Fruit fly (Drosophila melanogaster): ENCODE data around the gene CG34299.
A peak's percentile ranks its signal among the peaks of the same experiment; 100 is the strongest.

CG34299 gene

DNA sequence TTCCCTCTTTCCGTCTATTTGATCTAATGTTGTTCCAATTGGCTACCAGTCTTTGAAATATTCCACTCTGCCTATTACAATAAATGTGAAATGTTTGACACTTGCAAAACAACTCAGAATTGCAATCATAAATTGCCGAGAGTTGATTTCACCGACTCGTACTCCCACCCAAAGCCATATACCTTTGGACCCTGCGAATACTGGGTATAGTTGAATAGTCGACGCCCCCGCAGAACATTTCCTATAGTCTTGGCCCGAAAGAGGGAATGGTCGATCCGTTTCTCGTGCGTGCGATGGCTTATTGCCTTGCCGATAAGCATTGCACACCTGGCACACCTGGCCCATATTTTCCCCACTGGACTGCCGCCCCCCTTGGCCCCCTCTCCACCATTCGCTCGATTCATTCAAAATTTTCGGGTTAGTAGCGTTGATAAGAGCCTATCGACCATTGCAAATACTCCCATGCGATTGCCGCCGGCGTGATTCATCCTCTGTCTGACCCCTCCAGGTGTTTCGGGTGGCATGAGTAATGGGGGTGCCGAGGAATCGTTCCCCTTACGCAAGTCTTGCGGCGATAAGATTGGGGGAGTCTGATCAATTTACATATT, 49.2 kb upstream of the CG34299 start (continued):
- TF ChIP-seq GATAe (GFP tag; conservative IDR thresholded peaks at IDR 0.05) (0 out of 2 replicates have a peak, but pooled peaks have one; percentile 46), CG7357 (GFP tag; IDR thresholded peaks at IDR 0.05) (0 out of 3 replicates have a peak, but pooled peaks have one; percentile 23), slou (GFP tag; optimal IDR thresholded peaks at IDR 0.05) (no peak), dimm (GFP tag; IDR thresholded peaks at IDR 0.05) (0 out of 2 replicates have a peak, but pooled peaks have one; percentile 22), CHES-1-like (GFP tag; optimal IDR thresholded peaks at IDR 0.05) (peak; percentile 15), luna (GFP tag; optimal IDR thresholded peaks at IDR 0.05) (no peak), prd (optimal IDR thresholded peaks at IDR 0.05) (no peak), prd (GFP tag; IDR thresholded peaks at IDR 0.05) (no peak), ewg (GFP tag; optimal IDR thresholded peaks at IDR 0.05) (no peak), gce (GFP tag; IDR thresholded peaks at IDR 0.05) (no peak), Mad (GFP tag; optimal IDR thresholded peaks at IDR 0.05) (no peak), Fer3 (tag; optimal IDR thresholded peaks at IDR 0.05) (no peak), gcm (GFP tag; optimal IDR thresholded peaks at IDR 0.05) (no peak), MESR4 (GFP tag; optimal IDR thresholded peaks at IDR 0.05) (no peak), Hr78 (GFP tag; optimal IDR thresholded peaks at IDR 0.05) (peak in 1 of 2 experiments; percentile 46), CG8765 (GFP tag; IDR thresholded peaks at IDR 0.05) (no peak), CG42726 (GFP tag; IDR thresholded peaks at IDR 0.05; ENCODE audit: partially characterized antibody) (no peak), pita (GFP tag; optimal IDR thresholded peaks at IDR 0.05) (no peak), gsb (GFP tag; IDR thresholded peaks at IDR 0.05) (no peak), rib (GFP tag; IDR thresholded peaks at IDR 0.05) (no peak), CG4328 (GFP tag; optimal IDR thresholded peaks at IDR 0.05) (no peak), Xbp1 (GFP tag; optimal IDR thresholded peaks at IDR 0.05) (peak; percentile 11), CG43689 (GFP tag; IDR thresholded peaks at IDR 0.05) (no peak), NFAT (GFP tag; IDR thresholded peaks at IDR 0.05) (no peak; the same call in none of the 2 replicates), CG10654 (GFP tag; optimal IDR thresholded peaks at IDR 0.05) (no peak), CG11398 (GFP tag; optimal IDR thresholded peaks at IDR 0.05) (no peak), CG10565 (GFP tag; optimal IDR thresholded peaks at IDR 0.05) (no peak), CkIIα-i1 (GFP tag; IDR thresholded peaks at IDR 0.05) (no peak), CG12219 (GFP tag; optimal IDR thresholded peaks at IDR 0.05) (peak; percentile 1), CG1024 (GFP tag; IDR thresholded peaks at IDR 0.05) (no peak), h (optimal IDR thresholded peaks at IDR 0.05) (no peak), CG4820 (GFP tag; optimal IDR thresholded peaks at IDR 0.05) (no peak), CG9932 (GFP tag; IDR thresholded peaks at IDR 0.05) (peak; percentile 56), Blimp-1 (GFP tag; optimal IDR thresholded peaks at IDR 0.05) (peak; percentile 2), fru (optimal IDR thresholded peaks at IDR 0.05) (no peak), sqz (GFP tag; optimal IDR thresholded peaks at IDR 0.05) (no peak), HLHmδ (GFP tag; optimal IDR thresholded peaks at IDR 0.05) (no peak), sim (GFP tag; IDR thresholded peaks at IDR 0.05) (no peak), CG17385 (GFP tag; optimal IDR thresholded peaks at IDR 0.05) (peak; percentile 14), CG17612 (GFP tag; IDR thresholded peaks at IDR 0.05) (no peak), tio (GFP tag; optimal IDR thresholded peaks at IDR 0.05) (no peak), CG18262 (tag; optimal IDR thresholded peaks at IDR 0.05) (no peak), CG11696 (GFP tag; IDR thresholded peaks at IDR 0.05) (no peak), CG15601 (tag; optimal IDR thresholded peaks at IDR 0.05) (no peak), H15 (GFP tag; IDR thresholded peaks at IDR 0.05) (no peak), CG3995 (GFP tag; optimal IDR thresholded peaks at IDR 0.05) (no peak), CG9817 (tag; optimal IDR thresholded peaks at IDR 0.05) (no peak), gsb-n (tag; optimal IDR thresholded peaks at IDR 0.05) (no peak), CG2889 (GFP tag; IDR thresholded peaks at IDR 0.05) (0 out of 3 replicates have a peak, but pooled peaks have one; percentile 47), scrt (GFP tag; optimal IDR thresholded peaks at IDR 0.05) (no peak), nau (GFP tag; optimal IDR thresholded peaks at IDR 0.05) (no peak), Dbx (GFP tag; IDR thresholded peaks at IDR 0.05) (no peak; the same call in 2 of the 3 replicates)

Data from whole organism, embryonic.